Fruit fly (Drosophila melanogaster) whole organism, embryonic: Measurements from ENCODE around the gene CG14659.

Source experiments
- CG10565 ChIP-seq: fragments of 200-800 bp; sonication (Bioruptor generic); optimal IDR thresholded peaks from 3 replicates; lab custom pipeline; 2016; ENCODE audit warnings: missing biosample characterization, mild to moderate bottlenecking, missing genetic modification characterization
- CG11093 ChIP-seq: fragments of 200-800 bp; sonication (Bioruptor generic); IDR thresholded peaks from 3 replicates; pipeline ENCODE4 v1.3.6; 2022; ENCODE audit warnings: missing biosample characterization, missing genetic modification characterization
- CG11247 ChIP-seq: fragments of 200-800 bp; sonication (Bioruptor generic); IDR thresholded peaks from 2 replicates; pipeline ENCODE4 v1.3.6; 2022; ENCODE audit warnings: missing biosample characterization, missing genetic modification characterization
- CG11696 ChIP-seq: fragments of 200-800 bp; sonication (Bioruptor generic); IDR thresholded peaks from 2 replicates; pipeline ENCODE4 v1.3.6; 2022; ENCODE audit warnings: missing biosample characterization, missing genetic modification characterization
- CG13123 ChIP-seq: fragments of 200-800 bp; sonication (Bioruptor generic); optimal IDR thresholded peaks from 2 replicates; lab custom pipeline; 2016; ENCODE audit warnings: missing biosample characterization, missing genetic modification characterization
- CG13424 ChIP-seq: fragments of 200-800 bp; sonication (Bioruptor generic); optimal IDR thresholded peaks from 2 replicates; lab custom pipeline; 2019; ENCODE audit warnings: missing biosample characterization, mild to moderate bottlenecking, missing genetic modification characterization, moderate library complexity
- CG14965 ChIP-seq: fragments of 200-800 bp; sonication (Bioruptor generic); optimal IDR thresholded peaks from 2 replicates; lab custom pipeline; 2016; ENCODE audit warnings: missing biosample characterization, missing genetic modification characterization, borderline replicate concordance
- CG15269 ChIP-seq: fragments of 200-800 bp; sonication (Bioruptor generic); optimal IDR thresholded peaks from 2 replicates; lab custom pipeline; 2018; ENCODE audit warnings: missing biosample characterization, mild to moderate bottlenecking, missing genetic modification characterization, moderate library complexity
- CG1647 ChIP-seq: fragments of 200-800 bp; sonication (Bioruptor generic); optimal IDR thresholded peaks from 3 replicates; lab custom pipeline; 2016; ENCODE audit warnings: missing biosample characterization, missing genetic modification characterization
- CG16813 ChIP-seq: fragments of 200-800 bp; sonication (Bioruptor generic); IDR thresholded peaks from 3 replicates; pipeline ENCODE4 v1.3.6; 2022; ENCODE audit warnings: missing biosample characterization, missing genetic modification characterization; ENCODE audit not compliant: partially characterized antibody
- CG17612 ChIP-seq: fragments of 200-800 bp; sonication (Bioruptor generic); IDR thresholded peaks from 2 replicates; pipeline ENCODE4 v1.3.6; 2022; ENCODE audit warnings: missing biosample characterization, missing genetic modification characterization
- CG18476 ChIP-seq: fragments of 200-800 bp; sonication (Bioruptor generic); optimal IDR thresholded peaks from 2 replicates; lab custom pipeline; 2016; ENCODE audit warnings: missing biosample characterization, mild to moderate bottlenecking, missing genetic modification characterization
- CG31224 ChIP-seq: fragments of 200-800 bp; sonication (Bioruptor generic); IDR thresholded peaks from 2 replicates; pipeline ENCODE4 v1.3.6; 2022; ENCODE audit warnings: missing biosample characterization, missing genetic modification characterization
- CG32772 ChIP-seq: fragments of 200-800 bp; sonication (Bioruptor generic); IDR thresholded peaks from 2 replicates; pipeline ENCODE4 v1.3.6; 2022; ENCODE audit warnings: missing biosample characterization, missing genetic modification characterization
- CG34376 ChIP-seq: fragments of 200-800 bp; sonication (Bioruptor generic); optimal IDR thresholded peaks from 2 replicates; lab custom pipeline; 2018; ENCODE audit warnings: missing biosample characterization, mild to moderate bottlenecking, missing genetic modification characterization
- CG4730 ChIP-seq: fragments of 200-800 bp; sonication (Bioruptor generic); IDR thresholded peaks from 2 replicates; pipeline ENCODE4 v1.3.6; 2022; ENCODE audit warnings: missing biosample characterization, missing genetic modification characterization
- CG9932 ChIP-seq: fragments of 200-800 bp; sonication (Bioruptor generic); IDR thresholded peaks from 2 replicates; pipeline ENCODE4 v1.3.6; 2022; ENCODE audit warnings: missing biosample characterization, missing genetic modification characterization
- Dek ChIP-seq: fragments of 200-800 bp; sonication (Bioruptor generic); optimal IDR thresholded peaks from 3 replicates; lab custom pipeline; 2019; ENCODE audit warnings: missing biosample characterization, mild to moderate bottlenecking, missing genetic modification characterization, moderate library complexity
- Drgx ChIP-seq: fragments of 200-800 bp; sonication (Bioruptor generic); IDR thresholded peaks from 2 replicates; pipeline ENCODE4 v1.3.6; 2022; ENCODE audit warnings: missing biosample characterization, missing genetic modification characterization
- Fer3 ChIP-seq: fragments of 200-800 bp; sonication (Bioruptor generic); optimal IDR thresholded peaks from 2 replicates; lab custom pipeline; 2018; ENCODE audit warnings: missing biosample characterization, mild to moderate bottlenecking, missing genetic modification characterization, moderate library complexity
- HLH54F ChIP-seq: fragments of 200-800 bp; sonication (Bioruptor generic); optimal IDR thresholded peaks from 3 replicates; lab custom pipeline; 2016; ENCODE audit warnings: missing biosample characterization, missing genetic modification characterization
- HLHmδ ChIP-seq: fragments of 200-800 bp; sonication (Bioruptor generic); optimal IDR thresholded peaks from 2 replicates; lab custom pipeline; 2018; ENCODE audit warnings: missing biosample characterization, mild to moderate bottlenecking, missing genetic modification characterization, moderate library complexity
- Hr39 ChIP-seq: fragments of >200 bp; optimal IDR thresholded peaks from 2 replicates; lab custom pipeline; 2017
- Jarid2 ChIP-seq: fragments of 200-800 bp; sonication (Bioruptor generic); optimal IDR thresholded peaks from 3 replicates; lab custom pipeline; 2017; ENCODE audit warnings: mild to moderate bottlenecking, missing biosample characterization, missing genetic modification reagents, missing genetic modification characterization
- NC2β ChIP-seq: fragments of 200-800 bp; sonication (Bioruptor generic); optimal IDR thresholded peaks from 2 replicates; lab custom pipeline; 2016; ENCODE audit warnings: missing biosample characterization, missing genetic modification characterization
- NfI ChIP-seq: fragments of 200-800 bp; sonication (Bioruptor generic); optimal IDR thresholded peaks from 3 replicates; lab custom pipeline; 2018; ENCODE audit warnings: missing biosample characterization, mild to moderate bottlenecking, missing genetic modification characterization, moderate library complexity
- Optix ChIP-seq: fragments of 200-800 bp; sonication (Bioruptor generic); IDR thresholded peaks from 3 replicates; pipeline ENCODE4 v1.3.6; 2022; ENCODE audit warnings: missing biosample characterization, missing genetic modification characterization
- Sin3A ChIP-seq: fragments of >200 bp; optimal IDR thresholded peaks from 2 replicates; lab custom pipeline; 2018
- Six4 ChIP-seq: fragments of 200-800 bp; sonication (Bioruptor generic); optimal IDR thresholded peaks from 2 replicates; lab custom pipeline; 2016; ENCODE audit warnings: missing biosample characterization, missing genetic modification characterization
- ara ChIP-seq: fragments of 200-800 bp; sonication (Bioruptor generic); IDR thresholded peaks from 2 replicates; pipeline ENCODE4 v1.3.6; 2022; ENCODE audit warnings: missing biosample characterization, missing genetic modification characterization
- croc ChIP-seq: fragments of 200-800 bp; sonication (Bioruptor generic); conservative IDR thresholded peaks from 3 replicates; pipeline ENCODE4 v1.3.6; 2022; ENCODE audit warnings: missing biosample characterization, missing genetic modification characterization
- crp ChIP-seq, 2 experiments: fragments of 200-800 bp; sonication (Bioruptor generic); optimal IDR thresholded peaks; 2 replicates in 1 of 2; 3 replicates in 1 of 2; lab custom pipeline; 2017; ENCODE audit warnings: missing biosample characterization in 2 of 2, missing genetic modification characterization in 2 of 2, mild to moderate bottlenecking in 1 of 2, moderate library complexity in 1 of 2
- dimm ChIP-seq: fragments of 200-800 bp; sonication (Bioruptor generic); IDR thresholded peaks from 2 replicates; pipeline ENCODE4 v1.3.6; 2022; ENCODE audit warnings: missing biosample characterization, missing genetic modification characterization
- gem ChIP-seq: fragments of 200-800 bp; sonication (Bioruptor generic); optimal IDR thresholded peaks from 2 replicates; lab custom pipeline; 2019; ENCODE audit warnings: missing biosample characterization, mild to moderate bottlenecking, missing genetic modification characterization, moderate library complexity
- ham ChIP-seq: fragments of 200-800 bp; sonication (Bioruptor generic); IDR thresholded peaks from 2 replicates; pipeline ENCODE4 v1.3.6; 2022; ENCODE audit warnings: missing biosample characterization, missing genetic modification characterization
- hkb ChIP-seq, 2 experiments: fragments of 200-800 bp in 1 of 2; fragments of >200 bp in 1 of 2; sonication (Bioruptor generic) in 1 of 2; IDR thresholded peaks in 1 of 2; optimal IDR thresholded peaks in 1 of 2; 2 replicates each; pipeline versions ENCODE4 v1.3.6 to Lab custom; 2017 to 2022; ENCODE audit warnings: missing biosample characterization in 1 of 2, missing genetic modification characterization in 1 of 2
- insv ChIP-seq, 2 experiments: fragments of 200-800 bp; sonication (Bioruptor generic); optimal IDR thresholded peaks; 3 replicates each; lab custom pipeline; 2016 to 2018; ENCODE audit warnings: missing biosample characterization in 2 of 2, missing genetic modification characterization in 2 of 2
- knrl ChIP-seq: fragments of 200-800 bp; sonication (Bioruptor generic); IDR thresholded peaks from 3 replicates; pipeline ENCODE4 v1.3.6; 2022; ENCODE audit warnings: missing biosample characterization, missing genetic modification characterization; ENCODE audit not compliant: partially characterized antibody
- lbe ChIP-seq: fragments of 200-800 bp; sonication (Bioruptor generic); optimal IDR thresholded peaks from 2 replicates; lab custom pipeline; 2016; ENCODE audit warnings: missing biosample characterization, mild to moderate bottlenecking, missing genetic modification characterization
- mirr ChIP-seq: fragments of 200-800 bp; sonication (Bioruptor generic); optimal IDR thresholded peaks from 3 replicates; lab custom pipeline; 2018; ENCODE audit warnings: missing biosample characterization, mild to moderate bottlenecking, missing genetic modification characterization
- pan ChIP-seq, 4 experiments: fragments of >200 bp in 3 of 4; fragments of 200-800 bp in 1 of 4; sonication (Bioruptor generic) in 1 of 4; optimal IDR thresholded peaks in 3 of 4; IDR thresholded peaks in 1 of 4; 2 replicates each; pipeline versions ENCODE4 v1.3.6 to Lab custom; 2017 to 2022; ENCODE audit warnings: missing biosample characterization in 2 of 4, missing genetic modification characterization in 2 of 4, mixed read lengths in 1 of 4
- pb ChIP-seq: fragments of 200-800 bp; sonication (Bioruptor generic); optimal IDR thresholded peaks from 3 replicates; lab custom pipeline; 2016; ENCODE audit warnings: missing biosample characterization, missing genetic modification characterization
- pho ChIP-seq: fragments of 200-800 bp; sonication (Bioruptor generic); optimal IDR thresholded peaks from 2 replicates; lab custom pipeline; 2016; ENCODE audit warnings: missing biosample characterization, missing genetic modification characterization
- rib ChIP-seq: fragments of 200-800 bp; sonication (Bioruptor generic); IDR thresholded peaks from 2 replicates; pipeline ENCODE4 v1.3.6; 2022; ENCODE audit warnings: missing biosample characterization, missing genetic modification characterization
- run ChIP-seq: fragments of 200-800 bp; sonication (Bioruptor generic); optimal IDR thresholded peaks from 3 replicates; lab custom pipeline; 2018; ENCODE audit warnings: missing biosample characterization, mild to moderate bottlenecking, missing genetic modification characterization
- usp ChIP-seq: fragments of >200 bp; optimal IDR thresholded peaks from 2 replicates; lab custom pipeline; 2017; ENCODE audit warnings: missing biosample characterization, missing genetic modification characterization
- wek ChIP-seq: fragments of 200-800 bp; sonication (Bioruptor generic); optimal IDR thresholded peaks from 3 replicates; lab custom pipeline; 2018; ENCODE audit warnings: missing biosample characterization, mild to moderate bottlenecking, missing genetic modification characterization, moderate library complexity
- zen ChIP-seq: fragments of 200-800 bp; sonication (Bioruptor generic); optimal IDR thresholded peaks from 3 replicates; lab custom pipeline; 2018; ENCODE audit warnings: missing biosample characterization, mild to moderate bottlenecking, missing genetic modification characterization, moderate library complexity

Gene CG14659

DNA sequence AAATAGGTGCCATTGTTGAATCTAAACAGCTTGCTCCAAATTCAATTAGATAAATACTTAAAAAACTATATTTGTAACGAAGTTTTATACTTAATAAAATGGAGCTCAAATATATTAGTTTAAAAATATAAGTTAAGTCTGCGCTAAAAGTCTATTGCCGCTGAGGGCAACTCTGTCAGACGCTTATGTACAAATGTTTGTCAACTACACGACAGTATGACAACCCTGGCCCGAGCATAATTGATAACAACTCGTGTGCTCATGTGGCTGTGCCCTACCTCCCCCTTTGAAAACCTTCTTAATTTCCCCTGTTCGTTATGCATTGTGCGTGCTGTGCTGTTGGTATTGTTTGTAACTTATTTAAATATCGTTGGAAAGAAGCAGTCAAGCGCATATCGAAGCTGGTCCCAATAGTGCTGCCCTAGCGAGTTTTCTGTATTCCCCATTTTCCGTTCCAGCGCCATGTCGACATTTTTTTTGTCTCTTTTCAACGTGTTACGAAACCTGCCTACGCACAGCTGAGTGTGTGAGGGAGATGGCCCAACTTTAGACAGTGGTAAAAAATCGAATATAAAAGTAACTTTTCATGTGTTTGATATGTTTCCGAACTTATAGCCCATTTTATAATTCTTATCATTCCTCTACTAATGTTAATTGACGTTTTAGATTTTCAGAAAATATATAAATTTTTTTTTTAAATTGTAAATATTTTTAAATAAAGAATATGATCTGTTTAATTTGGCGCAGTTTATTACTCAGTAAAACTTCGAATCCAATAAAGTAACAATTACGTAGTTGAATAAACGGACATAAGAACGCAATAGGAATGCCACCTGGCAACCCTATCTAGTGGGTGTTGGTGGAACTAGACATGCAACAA, 26.0 kb downstream of the CG14659 start (continued):
- no peak for TF ChIP-seq knrl (GFP tag; lab: Robert Waterston, UW)
- TF ChIP-seq CG14965 (GFP tag; lab: Kevin White, UChicago), result no peak
- peak; percentile 49 for TF ChIP-seq NfI (GFP tag; lab: Kevin White, UChicago)
- no peak for TF ChIP-seq CG13123
- TF ChIP-seq rib (GFP tag; lab: Robert Waterston, UW), result no peak
- no peak for TF ChIP-seq ham (GFP tag; lab: Robert Waterston, UW)
- peak; percentile 44 for TF ChIP-seq run
- TF ChIP-seq croc (GFP tag; lab: Robert Waterston, UW), result no peak
- peak; percentile 44; the same call in 1 of the 2 replicates for TF ChIP-seq ara (GFP tag; lab: Robert Waterston, UW)
- TF ChIP-seq dimm (GFP tag; lab: Robert Waterston, UW), result no peak
- TF ChIP-seq Jarid2 (GFP tag; lab: Kevin White, UChicago), result peak; percentile 39
- no peak for TF ChIP-seq HLHmδ (GFP tag; lab: Kevin White, UChicago)
- TF ChIP-seq hkb (optimal IDR thresholded peaks at IDR 0.05; lab: Kevin White, UChicago), result no peak
- TF ChIP-seq hkb (GFP tag; IDR thresholded peaks at IDR 0.05; lab: Robert Waterston, UW), result peak; percentile 65
- 0 out of 2 replicates have a peak, but pooled peaks have one; percentile 21 for TF ChIP-seq Drgx (GFP tag; lab: Robert Waterston, UW)
- no peak for TF ChIP-seq usp
- TF ChIP-seq CG13424 (tag; lab: Kevin White, UChicago), result peak; percentile 87
- TF ChIP-seq pb (GFP tag; lab: Kevin White, UChicago), result no peak
- TF ChIP-seq Dek (tag; lab: Kevin White, UChicago), result peak; percentile 47
- 0 out of 2 replicates have a peak, but pooled peaks have one; percentile 28 for TF ChIP-seq CG11696 (GFP tag; lab: Robert Waterston, UW)
- peak; percentile 90 for TF ChIP-seq gem (tag; lab: Kevin White, UChicago)
- no peak for TF ChIP-seq Six4 (GFP tag; lab: Kevin White, UChicago)
- peak; percentile 45; the same call in 1 of the 2 replicates for TF ChIP-seq CG32772 (GFP tag; lab: Robert Waterston, UW)
- TF ChIP-seq CG18476 (GFP tag; lab: Kevin White, UChicago), result no peak
- TF ChIP-seq CG9932 (GFP tag; lab: Robert Waterston, UW), result peak; percentile 20
- TF ChIP-seq CG10565 (GFP tag; lab: Kevin White, UChicago), result no peak
- no peak for TF ChIP-seq CG34376 (GFP tag; lab: Kevin White, UChicago)
- TF ChIP-seq mirr, result peak; percentile 33
- TF ChIP-seq Fer3 (tag; lab: Kevin White, UChicago), result peak; percentile 65
- TF ChIP-seq insv (GFP tag; optimal IDR thresholded peaks at IDR 0.05; lab: Kevin White, UChicago), result no peak
- TF ChIP-seq zen (tag; lab: Kevin White, UChicago), result peak; percentile 28
- no peak for TF ChIP-seq pho
- no peak for TF ChIP-seq wek
- no peak; the same call in 1 of the 2 replicates for TF ChIP-seq CG11247 (GFP tag; lab: Robert Waterston, UW)
- no peak; the same call in none of the 2 replicates for TF ChIP-seq CG31224 (GFP tag; lab: Robert Waterston, UW)
- TF ChIP-seq Optix (GFP tag; lab: Robert Waterston, UW), result no peak
- TF ChIP-seq CG1647 (GFP tag; lab: Kevin White, UChicago), result no peak
- no peak for TF ChIP-seq Sin3A (lab: Kevin White, UChicago)
- TF ChIP-seq CG17612 (GFP tag; lab: Robert Waterston, UW), result no peak
- TF ChIP-seq NC2β, result no peak
- TF ChIP-seq lbe (GFP tag; lab: Kevin White, UChicago), result no peak
- peak; percentile 40; the same call in 1 of the 3 replicates for TF ChIP-seq CG11093 (GFP tag; lab: Robert Waterston, UW)
- TF ChIP-seq CG15269 (tag; lab: Kevin White, UChicago), result peak; percentile 85
- no peak for TF ChIP-seq pan (optimal IDR thresholded peaks at IDR 0.05; lab: Kevin White, UChicago)
- peak in 1 of 2 experiments; percentile 55 for TF ChIP-seq pan (GFP tag; optimal IDR thresholded peaks at IDR 0.05 in 1 of 2, IDR thresholded peaks at IDR 0.05 in 1 of 2)
- TF ChIP-seq CG16813, result no peak
- TF ChIP-seq Hr39 (lab: Kevin White, UChicago), result no peak
- TF ChIP-seq crp (GFP tag; optimal IDR thresholded peaks at IDR 0.05; lab: Kevin White, UChicago), result peak in 1 of 2 experiments; percentile 58
- 0 out of 2 replicates have a peak, but pooled peaks have one; percentile 24 for TF ChIP-seq CG4730 (GFP tag; lab: Robert Waterston, UW)
- no peak for TF ChIP-seq HLH54F
